Worm (Caenorhabditis elegans): ENCODE data around the gene frh-1.

frh-1 gene

ce11 chrII:5966637-5967036, 49.4 kb downstream of the frh-1 start:
- TF ChIP-seq zip-2 (tag; optimal IDR thresholded peaks at IDR 0.05), result no peak
- peak; percentile 31; the same call in 1 of the 2 replicates for TF ChIP-seq hmg-1.1 (GFP tag; IDR thresholded peaks at IDR 0.05)
- no peak for TF ChIP-seq F26F4.8 (GFP tag; conservative IDR thresholded peaks at IDR 0.05)
- no peak for TF ChIP-seq mes-2 (tag; optimal IDR thresholded peaks at IDR 0.05; ENCODE audit: poor library complexity, severe bottlenecking)
- TF ChIP-seq aly-2 (tag; optimal IDR thresholded peaks at IDR 0.05), result no peak
- TF ChIP-seq daf-12 (tag; optimal IDR thresholded peaks at IDR 0.05), result no peak
- TF ChIP-seq dmd-6 (GFP tag; IDR thresholded peaks at IDR 0.05), result no peak
- peak in 1 of 2 experiments; percentile 44 for TF ChIP-seq lsy-2 (tag; optimal IDR thresholded peaks at IDR 0.05)
- TF ChIP-seq mxl-3 (GFP tag; optimal IDR thresholded peaks at IDR 0.05), result no peak
- no peak for TF ChIP-seq ces-1 (GFP tag; optimal IDR thresholded peaks at IDR 0.05)
- TF ChIP-seq hlh-30 (tag; optimal IDR thresholded peaks at IDR 0.05; ENCODE audit: insufficient read depth), result peak; percentile 7
- no peak for TF ChIP-seq skn-1 (tag; optimal IDR thresholded peaks at IDR 0.05)
- TF ChIP-seq vab-7 (GFP tag; IDR thresholded peaks at IDR 0.05), result no peak
- no peak for TF ChIP-seq madf-5 (GFP tag; IDR thresholded peaks at IDR 0.05)
- TF ChIP-seq ZK337.2 (GFP tag; IDR thresholded peaks at IDR 0.05), result no peak
- TF ChIP-seq T26A8.4 (GFP tag; IDR thresholded peaks at IDR 0.05), result no peak
- TF ChIP-seq mep-1 (tag; optimal IDR thresholded peaks at IDR 0.05), result peak; percentile 4
- TF ChIP-seq dmd-8 (GFP tag; IDR thresholded peaks at IDR 0.05), result no peak
- TF ChIP-seq zfp-3 (GFP tag; conservative IDR thresholded peaks at IDR 0.05), result no peak
- no peak for TF ChIP-seq nhr-28 (tag; optimal IDR thresholded peaks at IDR 0.05)
- no peak for TF ChIP-seq cey-2 (tag; optimal IDR thresholded peaks at IDR 0.05; ENCODE audit: borderline replicate concordance, insufficient read depth)
- no peak for TF ChIP-seq lim-7 (GFP tag; IDR thresholded peaks at IDR 0.05)
- no peak for TF ChIP-seq daf-8 (GFP tag; IDR thresholded peaks at IDR 0.05)
- no peak for TF ChIP-seq dve-1 (tag; optimal IDR thresholded peaks at IDR 0.05; ENCODE audit: insufficient read depth)
- no peak for TF ChIP-seq lin-29 (GFP tag; IDR thresholded peaks at IDR 0.05)
- TF ChIP-seq R02D3.7 (tag; optimal IDR thresholded peaks at IDR 0.05), result no peak
- TF ChIP-seq dmd-9 (GFP tag; IDR thresholded peaks at IDR 0.05), result no peak
- TF ChIP-seq egl-43 (GFP tag; IDR thresholded peaks at IDR 0.05), result no peak
- no peak for TF ChIP-seq dpl-1 (GFP tag; optimal IDR thresholded peaks at IDR 0.05)
- no peak for TF ChIP-seq F49E8.2 (tag; optimal IDR thresholded peaks at IDR 0.05; ENCODE audit: borderline replicate concordance)
- TF ChIP-seq mxl-2 (GFP tag; conservative IDR thresholded peaks at IDR 0.05), result no peak
- no peak for TF ChIP-seq F10B5.3 (tag; optimal IDR thresholded peaks at IDR 0.05)
- TF ChIP-seq daf-19 (GFP tag; conservative IDR thresholded peaks at IDR 0.05), result no peak
- TF ChIP-seq unc-62 (GFP tag; optimal IDR thresholded peaks at IDR 0.05 in 1 of 2), result peak in 1 of 2 experiments; percentile 37
- TF ChIP-seq unc-62 (tag; optimal IDR thresholded peaks at IDR 0.05), result no peak
- no peak for TF ChIP-seq pha-4 (GFP tag; IDR thresholded peaks at IDR 0.05)
- TF ChIP-seq pha-4 (tag; optimal IDR thresholded peaks at IDR 0.05), result no peak
- peak; percentile 9 for TF ChIP-seq aha-1 (tag)
- no peak for TF ChIP-seq ceh-44 (GFP tag; IDR thresholded peaks at IDR 0.05)
- no peak for TF ChIP-seq nhr-102 (tag; optimal IDR thresholded peaks at IDR 0.05)
- no peak for TF ChIP-seq daf-16 (GFP tag; optimal IDR thresholded peaks at IDR 0.05)
- no peak for TF ChIP-seq daf-16 (tag; optimal IDR thresholded peaks at IDR 0.05)
- no peak for TF ChIP-seq lin-38 (GFP tag; IDR thresholded peaks at IDR 0.05)
- no peak for TF ChIP-seq F44E2.7 (GFP tag; IDR thresholded peaks at IDR 0.05)
- TF ChIP-seq fkh-10 (GFP tag; optimal IDR thresholded peaks at IDR 0.05), result peak; percentile 24
- no peak for TF ChIP-seq ztf-7 (tag; optimal IDR thresholded peaks at IDR 0.05)
